Worm (Caenorhabditis elegans): ENCODE results near the gene K02C4.3.

- TF ChIP-seq ceh-43 (GFP tag; optimal IDR thresholded peaks at IDR 0.05) (peak; percentile 63), pha-4 (tag; optimal IDR thresholded peaks at IDR 0.05) (peak; percentile 55), lsy-2 (tag; optimal IDR thresholded peaks at IDR 0.05) (no peak), hlh-1 (tag; optimal IDR thresholded peaks at IDR 0.05) (peak; percentile 8), nhr-2 (tag; optimal IDR thresholded peaks at IDR 0.05) (no peak), ztf-11 (tag; optimal IDR thresholded peaks at IDR 0.05) (no peak), nhr-12 (tag; optimal IDR thresholded peaks at IDR 0.05) (no peak), nhr-237 (tag; optimal IDR thresholded peaks at IDR 0.05) (no peak), ces-1 (GFP tag; optimal IDR thresholded peaks at IDR 0.05) (no peak), sptf-1 (tag; optimal IDR thresholded peaks at IDR 0.05) (no peak), nhr-28 (tag; optimal IDR thresholded peaks at IDR 0.05) (no peak), unc-62 (GFP tag; optimal IDR thresholded peaks at IDR 0.05) (peak; percentile 22)
These were observed 11.3 kb downstream of the K02C4.3 start, which contains the start of gene K02C4.2 for ce11 chrII:8075324-8075810.

Measured in whole organism, mixed stage, embryonic.